Comparison of ENCODE assay signal across 2 worm cellular contexts in the genomic region with DNA sequence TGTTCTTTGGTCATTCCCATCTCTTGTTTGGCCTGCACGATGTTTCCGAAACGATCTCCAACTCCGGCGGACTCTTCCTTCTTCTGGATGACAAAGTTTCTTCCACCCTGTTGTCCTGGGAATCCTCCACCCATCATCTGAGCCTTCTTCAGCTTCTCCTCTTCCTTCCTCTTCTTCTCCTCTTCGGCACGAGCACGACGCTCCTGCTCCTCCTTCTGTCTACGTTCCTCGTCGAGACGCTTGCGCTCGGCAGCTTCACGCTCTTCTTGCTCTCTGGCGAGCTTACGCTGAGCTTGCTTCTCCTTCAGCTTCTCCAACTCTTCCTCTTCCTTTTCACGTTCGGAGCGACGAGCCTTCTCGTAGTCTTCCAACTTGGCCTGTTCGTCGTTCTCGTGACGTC.
TF ChIP-seq lines count a peak whose summit lies in the region.

No protein-coding gene starts in this region.

TF ChIP-seq in whole organism, L4 larva, 104 proteins besides CTCF, POLR2A, EP300 and RAD21:
- TF ChIP-seq T26A8.4 (GFP tag; IDR thresholded peaks at IDR 0.05; lab: Robert Waterston, UW) (no peak), set-16 (GFP tag; IDR thresholded peaks at IDR 0.05; lab: Robert Waterston, UW) (peak; percentile 90), egl-43 (GFP tag; IDR thresholded peaks at IDR 0.05; lab: Robert Waterston, UW) (0 out of 2 replicates have a peak, but pooled peaks have one; percentile 40)
TF ChIP-seq in whole organism, L4 larva: peak in this region for 2.

TF ChIP-seq in whole organism, young adult, 124 proteins besides CTCF, POLR2A, EP300 and RAD21:
- TF ChIP-seq lin-26 (GFP tag; IDR thresholded peaks at IDR 0.05; lab: Robert Waterston, UW), result 0 out of 2 replicates have a peak, but pooled peaks have one; percentile 32
- no peak for TF ChIP-seq xnd-1 (tag; optimal IDR thresholded peaks at IDR 0.05; lab: Kevin White, UChicago)
- TF ChIP-seq zfh-2 (GFP tag; conservative IDR thresholded peaks at IDR 0.05; lab: Robert Waterston, UW), result peak; percentile 84
- peak; percentile 70 for TF ChIP-seq egrh-3 (GFP tag; IDR thresholded peaks at IDR 0.05; lab: Robert Waterston, UW)
TF ChIP-seq in whole organism, young adult: peak in this region for 3.
